Worm (Caenorhabditis elegans): ENCODE results near the gene wht-3.

DNA sequence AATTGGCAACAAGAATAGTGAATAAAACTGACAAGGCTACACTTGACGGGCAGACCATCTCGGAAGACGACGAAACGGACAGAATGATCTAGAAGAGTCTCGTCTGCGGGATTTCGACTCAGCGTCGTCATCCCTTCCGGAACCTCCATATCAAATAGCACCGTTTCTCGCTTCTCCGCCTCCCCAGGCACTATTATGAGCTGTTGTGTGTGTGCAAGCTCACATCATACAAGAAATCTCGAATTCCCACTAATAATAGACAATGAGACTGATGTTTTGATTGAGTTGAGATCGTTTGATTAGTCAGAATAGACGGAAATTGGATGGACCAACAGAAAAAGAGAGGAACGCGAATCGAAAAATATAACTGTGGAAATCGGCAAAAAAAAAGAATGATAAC lies 38.8 kb upstream of the wht-3 start, which contains the start of gene spp-28:
- no peak for TF ChIP-seq ztf-4 (tag; optimal IDR thresholded peaks at IDR 0.05)
- TF ChIP-seq nhr-77 (tag; optimal IDR thresholded peaks at IDR 0.05): no peak
- no peak for TF ChIP-seq mdl-1 (tag; optimal IDR thresholded peaks at IDR 0.05)
- TF ChIP-seq elt-3 (tag; optimal IDR thresholded peaks at IDR 0.05): no peak
- no peak for TF ChIP-seq ceh-82 (tag; optimal IDR thresholded peaks at IDR 0.05)
- no peak for TF ChIP-seq unc-62 (GFP tag; optimal IDR thresholded peaks at IDR 0.05)
- TF ChIP-seq ama-1 (optimal IDR thresholded peaks at IDR 0.05): no peak
- TF ChIP-seq blmp-1 (tag; optimal IDR thresholded peaks at IDR 0.05; ENCODE audit: insufficient read depth): no peak

Measured in whole organism, L2 larva.